Worm (Caenorhabditis elegans): ENCODE data around the gene crb-3.

DNA sequence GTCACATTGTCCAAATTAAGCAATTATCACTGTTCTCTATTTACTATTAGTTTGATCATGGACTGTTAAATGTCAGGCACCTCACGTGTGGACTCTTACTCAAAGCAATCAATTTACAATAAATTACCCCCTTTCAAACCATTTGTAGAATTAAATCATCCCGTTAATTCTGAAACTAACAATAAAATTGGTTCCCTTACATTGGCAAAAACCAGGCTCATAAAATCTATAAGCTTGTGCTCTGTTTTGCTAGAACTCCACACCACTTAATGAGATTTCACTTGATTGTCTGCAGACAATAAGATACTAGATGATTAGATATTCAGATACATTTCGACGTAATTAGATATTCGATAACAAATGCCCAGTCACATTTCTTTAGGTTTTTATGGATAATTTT, 33.5 kb upstream of the crb-3 start:
- TF ChIP-seq syd-9 (tag; optimal IDR thresholded peaks at IDR 0.05): no peak
- no peak for TF ChIP-seq F13H6.1 (tag; optimal IDR thresholded peaks at IDR 0.05)
- no peak for TF ChIP-seq fkh-10 (GFP tag; optimal IDR thresholded peaks at IDR 0.05)
- TF ChIP-seq mec-3 (tag; optimal IDR thresholded peaks at IDR 0.05; ENCODE audit: borderline replicate concordance): no peak
- no peak for TF ChIP-seq pax-1 (tag; optimal IDR thresholded peaks at IDR 0.05)
- no peak for TF ChIP-seq tbx-2 (tag; optimal IDR thresholded peaks at IDR 0.05)
- TF ChIP-seq pha-4 (tag; optimal IDR thresholded peaks at IDR 0.05): no peak
- TF ChIP-seq sox-4 (tag; optimal IDR thresholded peaks at IDR 0.05): no peak
- TF ChIP-seq nfya-1 (tag; optimal IDR thresholded peaks at IDR 0.05): no peak
- no peak for TF ChIP-seq unc-3 (GFP tag; conservative IDR thresholded peaks at IDR 0.05)
- TF ChIP-seq unc-3 (tag; optimal IDR thresholded peaks at IDR 0.05): no peak
- TF ChIP-seq rnt-1 (tag; optimal IDR thresholded peaks at IDR 0.05): no peak
